Worm (Caenorhabditis elegans): ENCODE results near the gene T28D9.1.

ce11 chrII:6526136-6526684 lies 34.0 kb downstream of the T28D9.1 start:
- TF ChIP-seq sea-1 (GFP tag; conservative IDR thresholded peaks at IDR 0.05) = no peak
- no peak for TF ChIP-seq pes-1 (GFP tag; IDR thresholded peaks at IDR 0.05)
- TF ChIP-seq hnd-1 (tag; optimal IDR thresholded peaks at IDR 0.05) = no peak
- no peak for TF ChIP-seq F13C5.2 (tag; optimal IDR thresholded peaks at IDR 0.05)
- TF ChIP-seq aly-1 (tag; optimal IDR thresholded peaks at IDR 0.05) = no peak
- TF ChIP-seq tbx-37 (GFP tag; conservative IDR thresholded peaks at IDR 0.05) = no peak
- no peak for TF ChIP-seq ama-1 (optimal IDR thresholded peaks at IDR 0.05)
- no peak for TF ChIP-seq hmg-4 (GFP tag; optimal IDR thresholded peaks at IDR 0.05)
- no peak for TF ChIP-seq flt-1 (GFP tag; IDR thresholded peaks at IDR 0.05)
- TF ChIP-seq scrt-1 (GFP tag; IDR thresholded peaks at IDR 0.05) = no peak
- TF ChIP-seq B0310.2 (tag; optimal IDR thresholded peaks at IDR 0.05) = no peak
- TF ChIP-seq tra-4 (tag; optimal IDR thresholded peaks at IDR 0.05) = no peak

Data from whole organism, early embryonic.